Worm (Caenorhabditis elegans): Measurements from ENCODE around the gene F43C11.8.

- no peak for TF ChIP-seq lin-15B (tag; optimal IDR thresholded peaks at IDR 0.05)
- TF ChIP-seq nhr-12 (tag; optimal IDR thresholded peaks at IDR 0.05) = no peak
- no peak for TF ChIP-seq ama-1 (optimal IDR thresholded peaks at IDR 0.05)
- TF ChIP-seq nhr-237 (tag; optimal IDR thresholded peaks at IDR 0.05) = no peak
- TF ChIP-seq aly-2 (tag; optimal IDR thresholded peaks at IDR 0.05) = no peak
- no peak for TF ChIP-seq mdl-1 (tag; optimal IDR thresholded peaks at IDR 0.05)
- TF ChIP-seq egl-27 (tag; optimal IDR thresholded peaks at IDR 0.05) = no peak
- no peak for TF ChIP-seq ceh-28 (tag; optimal IDR thresholded peaks at IDR 0.05)
- no peak for TF ChIP-seq ztf-4 (tag; optimal IDR thresholded peaks at IDR 0.05)
- TF ChIP-seq ceh-82 (tag; optimal IDR thresholded peaks at IDR 0.05) = no peak
- TF ChIP-seq unc-62 (GFP tag; optimal IDR thresholded peaks at IDR 0.05) = no peak
These were observed 30.0 kb upstream of the F43C11.8 start, which contains the start of gene B0281.6 for ce11 chrII:2302330-2302729.
